Fruit fly (Drosophila melanogaster): ENCODE data around the gene mub.

dm6 chr3L:21896217-21896616 is 51.6 kb downstream of the mub start:
- no peak for TF ChIP-seq psq (optimal IDR thresholded peaks at IDR 0.05)
- TF ChIP-seq ttk (optimal IDR thresholded peaks at IDR 0.05) = no peak
